Fruit fly (Drosophila melanogaster) whole organism, embryonic: ENCODE data around the gene Pdxk.

Experiments
- Atf3 ChIP-seq: fragments of 200-800 bp; sonication (Bioruptor generic); optimal IDR thresholded peaks from 3 replicates; lab custom pipeline; 2016; ENCODE audit warnings: missing biosample characterization, missing genetic modification characterization
- B-H2 ChIP-seq: fragments of 200-800 bp; sonication (Bioruptor generic); optimal IDR thresholded peaks from 2 replicates; lab custom pipeline; 2018; ENCODE audit warnings: missing biosample characterization, mild to moderate bottlenecking, missing genetic modification characterization
- BtbVII ChIP-seq: fragments of 200-800 bp; sonication (Bioruptor generic); optimal IDR thresholded peaks from 3 replicates; lab custom pipeline; 2017; ENCODE audit warnings: missing biosample characterization, mild to moderate bottlenecking, missing genetic modification characterization
- CG10274 ChIP-seq: fragments of 200-800 bp; sonication (Bioruptor generic); optimal IDR thresholded peaks from 3 replicates; lab custom pipeline; 2017; ENCODE audit warnings: missing biosample characterization, mild to moderate bottlenecking, missing genetic modification characterization
- CG11085 ChIP-seq: fragments of 200-800 bp; sonication (Bioruptor generic); IDR thresholded peaks from 2 replicates; pipeline ENCODE4 v1.3.6; 2022; ENCODE audit warnings: missing biosample characterization, missing genetic modification characterization
- CG12299 ChIP-seq: fragments of 200-800 bp; sonication (Bioruptor generic); optimal IDR thresholded peaks from 2 replicates; lab custom pipeline; 2018; ENCODE audit warnings: missing biosample characterization, mild to moderate bottlenecking, missing genetic modification characterization
- CG15269 ChIP-seq: fragments of 200-800 bp; sonication (Bioruptor generic); optimal IDR thresholded peaks from 2 replicates; lab custom pipeline; 2018; ENCODE audit warnings: missing biosample characterization, mild to moderate bottlenecking, missing genetic modification characterization, moderate library complexity
- CG17359 ChIP-seq: fragments of 200-800 bp; sonication (Bioruptor generic); optimal IDR thresholded peaks from 3 replicates; lab custom pipeline; 2018; ENCODE audit warnings: missing biosample characterization, mild to moderate bottlenecking, missing genetic modification characterization, moderate library complexity
- CG17361 ChIP-seq: fragments of 200-800 bp; sonication (Bioruptor generic); IDR thresholded peaks from 3 replicates; pipeline ENCODE4 v1.3.6; 2022; ENCODE audit warnings: missing biosample characterization, missing genetic modification characterization
- CG17385 ChIP-seq: fragments of 200-800 bp; sonication (Bioruptor generic); optimal IDR thresholded peaks from 3 replicates; lab custom pipeline; 2018; ENCODE audit warnings: missing biosample characterization, mild to moderate bottlenecking, missing genetic modification characterization
- CG18599 ChIP-seq: fragments of 200-800 bp; sonication (Bioruptor generic); optimal IDR thresholded peaks from 3 replicates; lab custom pipeline; 2017; ENCODE audit warnings: missing biosample characterization, missing genetic modification characterization, mild to moderate bottlenecking, moderate library complexity, missing genetic modification reagents
- CG2202 ChIP-seq: fragments of 200-800 bp; sonication (Bioruptor generic); optimal IDR thresholded peaks from 2 replicates; lab custom pipeline; 2018; ENCODE audit warnings: missing biosample characterization, mild to moderate bottlenecking, missing genetic modification characterization
- CG31224 ChIP-seq: fragments of 200-800 bp; sonication (Bioruptor generic); IDR thresholded peaks from 2 replicates; pipeline ENCODE4 v1.3.6; 2022; ENCODE audit warnings: missing biosample characterization, missing genetic modification characterization
- CG31365 ChIP-seq: fragments of 200-800 bp; sonication (Bioruptor generic); optimal IDR thresholded peaks from 2 replicates; lab custom pipeline; 2018; ENCODE audit warnings: missing biosample characterization, mild to moderate bottlenecking, missing genetic modification characterization
- CG32532 ChIP-seq: fragments of 200-800 bp; sonication (Bioruptor generic); IDR thresholded peaks from 2 replicates; pipeline ENCODE4 v1.3.6; 2022; ENCODE audit warnings: missing biosample characterization, missing genetic modification characterization
- CG33557 ChIP-seq: fragments of 200-800 bp; sonication (Bioruptor generic); optimal IDR thresholded peaks from 2 replicates; lab custom pipeline; 2019; ENCODE audit warnings: missing biosample characterization, mild to moderate bottlenecking, missing genetic modification characterization, moderate library complexity
- CG34422 ChIP-seq: fragments of 200-800 bp; sonication (Bioruptor generic); IDR thresholded peaks from 3 replicates; pipeline ENCODE4 v1.3.6; 2022; ENCODE audit warnings: missing biosample characterization, missing genetic modification characterization
- CG3847 ChIP-seq: fragments of 200-800 bp; sonication (Bioruptor generic); IDR thresholded peaks from 2 replicates; pipeline ENCODE4 v1.3.6; 2022; ENCODE audit warnings: missing biosample characterization, missing genetic modification characterization
- CG43689 ChIP-seq: fragments of 200-800 bp; sonication (Bioruptor generic); IDR thresholded peaks from 2 replicates; pipeline ENCODE4 v1.3.6; 2022; ENCODE audit warnings: missing biosample characterization, missing genetic modification characterization
- CG5245 ChIP-seq: fragments of 200-800 bp; sonication (Bioruptor generic); optimal IDR thresholded peaks from 3 replicates; lab custom pipeline; 2016; ENCODE audit warnings: missing biosample characterization, missing genetic modification characterization
- CG6272 ChIP-seq: fragments of 200-800 bp; sonication (Bioruptor generic); IDR thresholded peaks from 2 replicates; pipeline ENCODE4 v1.3.6; 2022; ENCODE audit warnings: missing biosample characterization, missing genetic modification characterization
- CG7786 ChIP-seq: fragments of 200-800 bp; sonication (Bioruptor generic); optimal IDR thresholded peaks from 2 replicates; lab custom pipeline; 2016; ENCODE audit warnings: missing biosample characterization, missing genetic modification characterization
- CG8478 ChIP-seq: fragments of >200 bp; optimal IDR thresholded peaks from 2 replicates; lab custom pipeline; 2018
- CG8765 ChIP-seq: fragments of 200-800 bp; sonication (Bioruptor generic); IDR thresholded peaks from 2 replicates; pipeline ENCODE4 v1.3.6; 2022; ENCODE audit warnings: missing biosample characterization, missing genetic modification characterization
- Dfd ChIP-seq, 2 experiments: fragments of >200 bp; optimal IDR thresholded peaks; 2 replicates each; lab custom pipeline; 2017; ENCODE audit warnings: missing biosample characterization in 2 of 2, missing genetic modification characterization in 2 of 2
- Doc3 ChIP-seq: fragments of 200-800 bp; sonication (Bioruptor generic); IDR thresholded peaks from 3 replicates; pipeline ENCODE4 v1.3.6; 2022; ENCODE audit warnings: missing biosample characterization, missing genetic modification characterization; ENCODE audit not compliant: partially characterized antibody
- Hey ChIP-seq: fragments of 200-800 bp; sonication (Bioruptor generic); optimal IDR thresholded peaks from 3 replicates; lab custom pipeline; 2018; ENCODE audit warnings: missing biosample characterization, mild to moderate bottlenecking, missing genetic modification characterization
- Hsf ChIP-seq: fragments of 200-800 bp; sonication (Bioruptor generic); optimal IDR thresholded peaks from 3 replicates; lab custom pipeline; 2016; ENCODE audit warnings: missing biosample characterization, missing genetic modification characterization
- Jarid2 ChIP-seq: fragments of 200-800 bp; sonication (Bioruptor generic); optimal IDR thresholded peaks from 3 replicates; lab custom pipeline; 2017; ENCODE audit warnings: mild to moderate bottlenecking, missing biosample characterization, missing genetic modification reagents, missing genetic modification characterization
- Lim3 ChIP-seq: fragments of 200-800 bp; sonication (Bioruptor generic); IDR thresholded peaks from 2 replicates; pipeline ENCODE4 v1.3.6; 2022; ENCODE audit warnings: missing biosample characterization, missing genetic modification characterization
- MESR4 ChIP-seq: fragments of 200-800 bp; sonication (Bioruptor generic); optimal IDR thresholded peaks from 2 replicates; lab custom pipeline; 2018; ENCODE audit warnings: missing biosample characterization, mild to moderate bottlenecking, missing genetic modification characterization, moderate library complexity
- NFAT ChIP-seq: fragments of 200-800 bp; sonication (Bioruptor generic); IDR thresholded peaks from 2 replicates; pipeline ENCODE4 v1.3.6; 2022; ENCODE audit warnings: missing biosample characterization, missing genetic modification characterization
- Ptx1 ChIP-seq: fragments of 200-800 bp; sonication (Bioruptor generic); IDR thresholded peaks from 2 replicates; pipeline ENCODE4 v1.3.6; 2022; ENCODE audit warnings: missing biosample characterization, missing genetic modification characterization
- Ravus ChIP-seq: fragments of 200-800 bp; sonication (Bioruptor generic); IDR thresholded peaks from 2 replicates; pipeline ENCODE4 v1.3.6; 2022; ENCODE audit warnings: missing biosample characterization, missing genetic modification characterization
- Trl ChIP-seq, 3 experiments: fragments of >200 bp in 2 of 3; fragments of 200-800 bp in 1 of 3; sonication (Bioruptor generic) in 1 of 3; optimal IDR thresholded peaks; 2 replicates in 1 of 3; 3 replicates in 2 of 3; lab custom pipeline; 2016 to 2017; ENCODE audit warnings: missing biosample characterization in 1 of 3, missing genetic modification characterization in 1 of 3
- ato ChIP-seq: fragments of 200-800 bp; sonication (Bioruptor generic); IDR thresholded peaks from 2 replicates; pipeline ENCODE4 v1.3.6; 2022; ENCODE audit warnings: missing biosample characterization, missing genetic modification characterization; ENCODE audit not compliant: partially characterized antibody
- bsh ChIP-seq, 2 experiments: fragments of 200-800 bp; sonication (Bioruptor generic); optimal IDR thresholded peaks; 2 replicates each; lab custom pipeline; 2017 to 2018; ENCODE audit warnings: mild to moderate bottlenecking in 2 of 2, missing biosample characterization in 2 of 2, missing genetic modification characterization in 2 of 2, moderate library complexity in 1 of 2
- chinmo ChIP-seq: fragments of 200-800 bp; sonication (Bioruptor generic); IDR thresholded peaks from 4 replicates; pipeline ENCODE4 v1.3.6; 2022; ENCODE audit warnings: missing biosample characterization, missing genetic modification characterization; ENCODE audit not compliant: partially characterized antibody
- crc ChIP-seq: fragments of 200-800 bp; sonication (Bioruptor generic); optimal IDR thresholded peaks from 2 replicates; lab custom pipeline; 2016; ENCODE audit warnings: missing biosample characterization, missing genetic modification characterization
- dan ChIP-seq: fragments of 200-800 bp; sonication (Bioruptor generic); IDR thresholded peaks from 2 replicates; pipeline ENCODE4 v1.3.6; 2022; ENCODE audit warnings: missing biosample characterization, missing genetic modification characterization
- fu2 ChIP-seq: fragments of 200-800 bp; sonication (Bioruptor generic); optimal IDR thresholded peaks from 2 replicates; lab custom pipeline; 2016; ENCODE audit warnings: missing biosample characterization, missing genetic modification characterization
- kah ChIP-seq: fragments of 200-800 bp; sonication (Bioruptor generic); optimal IDR thresholded peaks from 2 replicates; lab custom pipeline; 2018; ENCODE audit warnings: missing biosample characterization, mild to moderate bottlenecking, missing genetic modification characterization
- kay ChIP-seq: fragments of 200-800 bp; sonication (Bioruptor generic); optimal IDR thresholded peaks from 2 replicates; lab custom pipeline; 2016; ENCODE audit warnings: missing biosample characterization, missing genetic modification characterization
- lmd ChIP-seq: fragments of 200-800 bp; sonication (Bioruptor generic); IDR thresholded peaks from 2 replicates; pipeline ENCODE4 v1.3.6; 2022; ENCODE audit warnings: missing biosample characterization, missing genetic modification characterization
- org-1 ChIP-seq: fragments of 200-800 bp; sonication (Bioruptor generic); optimal IDR thresholded peaks from 2 replicates; lab custom pipeline; 2017; ENCODE audit warnings: missing biosample characterization, missing genetic modification characterization
- pb ChIP-seq: fragments of 200-800 bp; sonication (Bioruptor generic); optimal IDR thresholded peaks from 3 replicates; lab custom pipeline; 2016; ENCODE audit warnings: missing biosample characterization, missing genetic modification characterization
- psq ChIP-seq: fragments of 200-800 bp; sonication (Bioruptor generic); optimal IDR thresholded peaks from 2 replicates; lab custom pipeline; 2017; ENCODE audit warnings: missing biosample characterization, missing genetic modification characterization
- run ChIP-seq: fragments of 200-800 bp; sonication (Bioruptor generic); optimal IDR thresholded peaks from 3 replicates; lab custom pipeline; 2018; ENCODE audit warnings: missing biosample characterization, mild to moderate bottlenecking, missing genetic modification characterization
- seq ChIP-seq: fragments of 200-800 bp; sonication (Bioruptor generic); IDR thresholded peaks from 2 replicates; pipeline ENCODE4 v1.3.6; 2022; ENCODE audit warnings: missing biosample characterization, missing genetic modification characterization
- sim ChIP-seq: fragments of 200-800 bp; sonication (Bioruptor generic); IDR thresholded peaks from 2 replicates; pipeline ENCODE4 v1.3.6; 2022; ENCODE audit warnings: missing biosample characterization, missing genetic modification characterization
- sqz ChIP-seq: fragments of 200-800 bp; sonication (Bioruptor generic); optimal IDR thresholded peaks from 3 replicates; lab custom pipeline; 2018; ENCODE audit warnings: missing biosample characterization, mild to moderate bottlenecking, missing genetic modification characterization
- stc ChIP-seq: fragments of 200-800 bp; sonication (Bioruptor generic); IDR thresholded peaks from 2 replicates; pipeline ENCODE4 v1.3.6; 2022; ENCODE audit warnings: missing biosample characterization, missing genetic modification characterization

The Pdxk gene

dm6 chr3L:9335711-9336110 lies 24.4 kb upstream of the Pdxk start (continued):
- TF ChIP-seq CG2202 (no peak), CG7786 (no peak), BtbVII (GFP tag; lab: Kevin White, UChicago) (no peak), ato (GFP tag; lab: Robert Waterston, UW) (no peak), pb (GFP tag; lab: Kevin White, UChicago) (no peak), Trl (optimal IDR thresholded peaks at IDR 0.05; lab: Kevin White, UChicago) (peak; percentile 34 to 43), Trl (GFP tag; optimal IDR thresholded peaks at IDR 0.05; lab: Kevin White, UChicago) (no peak), B-H2 (no peak), run (tag; lab: Kevin White, UChicago) (no peak), CG15269 (no peak), kah (no peak), chinmo (peak; percentile 88), Jarid2 (GFP tag; lab: Kevin White, UChicago) (peak; percentile 3), sqz (GFP tag; lab: Kevin White, UChicago) (no peak), CG34422 (no peak; the same call in 2 of the 3 replicates), CG6272 (GFP tag; lab: Robert Waterston, UW) (no peak), crc (no peak), fu2 (GFP tag; lab: Kevin White, UChicago) (no peak), CG31224 (GFP tag; lab: Robert Waterston, UW) (0 out of 2 replicates have a peak, but pooled peaks have one; percentile 4), NFAT (no peak), CG3847 (GFP tag; lab: Robert Waterston, UW) (no peak), CG11085 (GFP tag; lab: Robert Waterston, UW) (no peak), CG43689 (GFP tag; lab: Robert Waterston, UW) (no peak), Lim3 (GFP tag; lab: Robert Waterston, UW) (no peak), stc (GFP tag; lab: Robert Waterston, UW) (0 out of 2 replicates have a peak, but pooled peaks have one; percentile 21), Ptx1 (no peak), kay (GFP tag; lab: Kevin White, UChicago) (peak; percentile 69), CG8765 (GFP tag; lab: Robert Waterston, UW) (no peak), CG33557 (no peak), Doc3 (GFP tag; lab: Robert Waterston, UW) (no peak), psq (GFP tag; lab: Kevin White, UChicago) (no peak), sim (GFP tag; lab: Robert Waterston, UW) (no peak), CG5245 (no peak), MESR4 (GFP tag; lab: Kevin White, UChicago) (no peak), org-1 (no peak), Atf3 (GFP tag; lab: Kevin White, UChicago) (no peak), dan (GFP tag; lab: Robert Waterston, UW) (no peak), CG31365 (no peak), CG17385 (GFP tag; lab: Kevin White, UChicago) (no peak), CG17361 (no peak), seq (GFP tag; lab: Robert Waterston, UW) (no peak), bsh (GFP tag; optimal IDR thresholded peaks at IDR 0.05; lab: Kevin White, UChicago) (no peak), lmd (GFP tag; lab: Robert Waterston, UW) (no peak), Dfd (GFP tag; optimal IDR thresholded peaks at IDR 0.05; lab: Kevin White, UChicago) (no peak), Hsf (GFP tag; lab: Kevin White, UChicago) (no peak), CG17359 (tag; lab: Kevin White, UChicago) (no peak), CG18599 (GFP tag; lab: Kevin White, UChicago) (no peak), CG12299 (no peak), CG8478 (lab: Kevin White, UChicago) (no peak), CG10274 (GFP tag; lab: Kevin White, UChicago) (no peak), Ravus (GFP tag; lab: Robert Waterston, UW) (no peak), CG32532 (no peak), Hey (tag; lab: Kevin White, UChicago) (no peak)
